Fruit fly (Drosophila melanogaster) whole organism, prepupa: Measurements from ENCODE around the gene PIG-F.
A peak's percentile ranks its signal among the peaks of the same experiment; 100 is the strongest.

Experiments used
- CG10631 ChIP-seq: fragments of 200-800 bp; sonication (Bioruptor generic); optimal IDR thresholded peaks from 2 replicates; lab custom pipeline; 2016; ENCODE audit warnings: missing biosample characterization, missing genetic modification characterization
- CG10669 ChIP-seq: fragments of 200-800 bp; sonication (Bioruptor generic); optimal IDR thresholded peaks from 3 replicates; lab custom pipeline; 2018; ENCODE audit warnings: missing biosample characterization, mild to moderate bottlenecking, missing genetic modification characterization, moderate library complexity
- CG11294 ChIP-seq: fragments of 200-800 bp; sonication (Bioruptor generic); IDR thresholded peaks from 2 replicates; pipeline ENCODE4 v1.3.6; 2022; ENCODE audit warnings: missing biosample characterization, missing genetic modification characterization
- CG11902 ChIP-seq: fragments of 200-800 bp; sonication (Bioruptor generic); optimal IDR thresholded peaks from 3 replicates; lab custom pipeline; 2016; ENCODE audit warnings: missing biosample characterization, missing genetic modification characterization
- CG15336 ChIP-seq: fragments of 200-800 bp; sonication (Bioruptor generic); IDR thresholded peaks from 2 replicates; pipeline ENCODE4 v1.3.6; 2022; ENCODE audit warnings: missing biosample characterization, missing genetic modification characterization
- CG1621 ChIP-seq: fragments of 200-800 bp; sonication (Bioruptor generic); optimal IDR thresholded peaks from 3 replicates; lab custom pipeline; 2018; ENCODE audit warnings: missing biosample characterization, mild to moderate bottlenecking, missing genetic modification characterization
- CG16779 ChIP-seq: fragments of 200-800 bp; sonication (Bioruptor generic); optimal IDR thresholded peaks from 3 replicates; lab custom pipeline; 2017; ENCODE audit warnings: missing biosample characterization, mild to moderate bottlenecking, missing genetic modification characterization
- CG3032 ChIP-seq: fragments of 200-800 bp; optimal IDR thresholded peaks from 2 replicates; lab custom pipeline; 2019; ENCODE audit warnings: missing biosample characterization, mild to moderate bottlenecking, missing genetic modification characterization, moderate library complexity
- CG31627 ChIP-seq: fragments of 200-800 bp; sonication (Bioruptor generic); optimal IDR thresholded peaks from 3 replicates; lab custom pipeline; 2016; ENCODE audit warnings: missing biosample characterization, missing genetic modification characterization
- CG34406 ChIP-seq: fragments of 200-800 bp; sonication (Bioruptor generic); optimal IDR thresholded peaks from 3 replicates; lab custom pipeline; 2016; ENCODE audit warnings: missing biosample characterization, missing genetic modification characterization
- CG4318 ChIP-seq: fragments of 200-800 bp; sonication (Bioruptor generic); optimal IDR thresholded peaks from 3 replicates; lab custom pipeline; 2017; ENCODE audit warnings: missing biosample characterization, mild to moderate bottlenecking, missing genetic modification characterization
- CG6163 ChIP-seq: fragments of 200-800 bp; sonication (Bioruptor generic); IDR thresholded peaks from 3 replicates; pipeline ENCODE4 v1.3.6; 2022; ENCODE audit warnings: missing biosample characterization, missing genetic modification characterization
- CG6792 ChIP-seq: fragments of 200-800 bp; sonication (Bioruptor generic); optimal IDR thresholded peaks from 3 replicates; lab custom pipeline; 2016; ENCODE audit warnings: missing biosample characterization, missing genetic modification characterization
- CG6854 ChIP-seq: fragments of 200-800 bp; sonication (Bioruptor generic); optimal IDR thresholded peaks from 2 replicates; lab custom pipeline; 2017; ENCODE audit warnings: missing biosample characterization, mild to moderate bottlenecking, missing genetic modification characterization
- CG7368 ChIP-seq: fragments of 200-800 bp; sonication (Bioruptor generic); optimal IDR thresholded peaks from 3 replicates; lab custom pipeline; 2016; ENCODE audit warnings: missing biosample characterization, missing genetic modification characterization
- CG8632 ChIP-seq: fragments of 200-800 bp; sonication (Bioruptor generic); optimal IDR thresholded peaks from 3 replicates; lab custom pipeline; 2016; ENCODE audit warnings: missing biosample characterization, missing genetic modification characterization
- CG9139 ChIP-seq: fragments of 200-800 bp; sonication (Bioruptor generic); optimal IDR thresholded peaks from 3 replicates; lab custom pipeline; 2017; ENCODE audit warnings: missing biosample characterization, mild to moderate bottlenecking, missing genetic modification characterization
- Eip75B ChIP-seq: fragments of 200-800 bp; sonication (Bioruptor generic); optimal IDR thresholded peaks from 3 replicates; lab custom pipeline; 2016; ENCODE audit warnings: missing biosample characterization, missing genetic modification characterization
- Eip78C ChIP-seq: fragments of 200-800 bp; sonication (Bioruptor generic); peaks from one replicate; lab custom pipeline; 2016; ENCODE audit warnings: missing biosample characterization, missing genetic modification characterization
- Eip93F ChIP-seq: fragments of 200-800 bp; sonication (Bioruptor generic); optimal IDR thresholded peaks from 2 replicates; lab custom pipeline; 2016; ENCODE audit warnings: missing biosample characterization, mild to moderate bottlenecking, missing genetic modification characterization
- Ets21C ChIP-seq: fragments of 200-800 bp; sonication (Bioruptor generic); optimal IDR thresholded peaks from 3 replicates; lab custom pipeline; 2016; ENCODE audit warnings: missing biosample characterization, missing genetic modification characterization
- Ets96B ChIP-seq: fragments of 200-800 bp; optimal IDR thresholded peaks from 2 replicates; lab custom pipeline; 2019; ENCODE audit warnings: missing biosample characterization, mild to moderate bottlenecking, missing genetic modification characterization, moderate library complexity
- Gug ChIP-seq: fragments of 200-800 bp; sonication (Bioruptor generic); IDR thresholded peaks from 2 replicates; pipeline ENCODE4 v1.3.6; 2022; ENCODE audit warnings: missing biosample characterization, missing genetic modification characterization
- Hr4 ChIP-seq: fragments of 200-800 bp; sonication (Bioruptor generic); optimal IDR thresholded peaks from 3 replicates; lab custom pipeline; 2016; ENCODE audit warnings: missing biosample characterization, missing genetic modification characterization
- Lpt ChIP-seq: fragments of 200-800 bp; sonication (Bioruptor generic); optimal IDR thresholded peaks from 3 replicates; lab custom pipeline; 2016; ENCODE audit warnings: missing biosample characterization, missing genetic modification characterization
- Met ChIP-seq: fragments of 200-800 bp; sonication (Bioruptor generic); optimal IDR thresholded peaks from 3 replicates; lab custom pipeline; 2016; ENCODE audit warnings: missing biosample characterization, missing genetic modification characterization
- OdsH ChIP-seq: fragments of 200-800 bp; sonication (Bioruptor generic); optimal IDR thresholded peaks from 3 replicates; lab custom pipeline; 2016; ENCODE audit warnings: missing biosample characterization, missing genetic modification characterization
- Smox ChIP-seq: fragments of 200-800 bp; sonication (Bioruptor generic); optimal IDR thresholded peaks from 3 replicates; lab custom pipeline; 2016; ENCODE audit warnings: missing biosample characterization, missing genetic modification characterization
- Sox102F ChIP-seq: fragments of 200-800 bp; sonication (Bioruptor generic); optimal IDR thresholded peaks from 2 replicates; lab custom pipeline; 2016; ENCODE audit warnings: missing biosample characterization, mild to moderate bottlenecking, missing genetic modification characterization
- Sox14 ChIP-seq: fragments of 200-800 bp; sonication (Bioruptor generic); optimal IDR thresholded peaks from 3 replicates; lab custom pipeline; 2016; ENCODE audit warnings: missing biosample characterization, missing genetic modification characterization
- acj6 ChIP-seq: fragments of 200-800 bp; sonication (Bioruptor generic); optimal IDR thresholded peaks from 3 replicates; lab custom pipeline; 2016; ENCODE audit warnings: missing biosample characterization, missing genetic modification characterization
- dac ChIP-seq: fragments of 200-800 bp; sonication (Bioruptor generic); optimal IDR thresholded peaks from 2 replicates; lab custom pipeline; 2017; ENCODE audit warnings: missing biosample characterization, mild to moderate bottlenecking, missing genetic modification characterization
- dsx ChIP-seq: fragments of 200-800 bp; optimal IDR thresholded peaks from 3 replicates; lab custom pipeline; 2019; ENCODE audit warnings: missing biosample characterization, mild to moderate bottlenecking, missing genetic modification characterization, moderate library complexity; ENCODE audit not compliant: poor library complexity, severe bottlenecking
- esn ChIP-seq: fragments of 200-800 bp; sonication (Bioruptor generic); optimal IDR thresholded peaks from 2 replicates; lab custom pipeline; 2016; ENCODE audit warnings: missing biosample characterization, mild to moderate bottlenecking, missing genetic modification characterization, moderate library complexity
- fd59A ChIP-seq: fragments of 200-800 bp; sonication (Bioruptor generic); optimal IDR thresholded peaks from 2 replicates; lab custom pipeline; 2017; ENCODE audit warnings: missing biosample characterization, mild to moderate bottlenecking, missing genetic modification characterization, missing genetic modification reagents
- fd85E ChIP-seq: fragments of 200-800 bp; sonication (Bioruptor generic); optimal IDR thresholded peaks from 3 replicates; lab custom pipeline; 2016; ENCODE audit warnings: missing biosample characterization, missing genetic modification characterization
- fkh ChIP-seq: fragments of 200-800 bp; sonication (Bioruptor generic); optimal IDR thresholded peaks from 3 replicates; lab custom pipeline; 2017; ENCODE audit warnings: missing biosample characterization, mild to moderate bottlenecking, missing genetic modification characterization, moderate library complexity
- net ChIP-seq: fragments of 200-800 bp; sonication (Bioruptor generic); optimal IDR thresholded peaks from 3 replicates; lab custom pipeline; 2016; ENCODE audit warnings: missing biosample characterization, missing genetic modification characterization
- pdm3 ChIP-seq: fragments of 200-800 bp; sonication (Bioruptor generic); optimal IDR thresholded peaks from 3 replicates; lab custom pipeline; 2016; ENCODE audit warnings: missing biosample characterization, missing genetic modification characterization
- spab ChIP-seq: fragments of 200-800 bp; sonication (Bioruptor generic); optimal IDR thresholded peaks from 2 replicates; lab custom pipeline; 2017; ENCODE audit warnings: missing biosample characterization, mild to moderate bottlenecking, missing genetic modification characterization, missing genetic modification reagents
- ss ChIP-seq, 2 experiments: fragments of 200-800 bp; sonication (Bioruptor generic); optimal IDR thresholded peaks; 2 replicates in 1 of 2; 3 replicates in 1 of 2; lab custom pipeline; 2017 to 2018; ENCODE audit warnings: mild to moderate bottlenecking in 2 of 2, missing biosample characterization in 2 of 2, missing genetic modification characterization in 2 of 2, moderate library complexity in 1 of 2
- topi ChIP-seq: fragments of 200-800 bp; sonication (Bioruptor generic); optimal IDR thresholded peaks from 3 replicates; lab custom pipeline; 2016; ENCODE audit warnings: missing biosample characterization, missing genetic modification characterization
- vri ChIP-seq: fragments of 200-800 bp; sonication (Bioruptor generic); optimal IDR thresholded peaks from 3 replicates; lab custom pipeline; 2016; ENCODE audit warnings: missing biosample characterization, mild to moderate bottlenecking, missing genetic modification characterization

PIG-F gene

DNA sequence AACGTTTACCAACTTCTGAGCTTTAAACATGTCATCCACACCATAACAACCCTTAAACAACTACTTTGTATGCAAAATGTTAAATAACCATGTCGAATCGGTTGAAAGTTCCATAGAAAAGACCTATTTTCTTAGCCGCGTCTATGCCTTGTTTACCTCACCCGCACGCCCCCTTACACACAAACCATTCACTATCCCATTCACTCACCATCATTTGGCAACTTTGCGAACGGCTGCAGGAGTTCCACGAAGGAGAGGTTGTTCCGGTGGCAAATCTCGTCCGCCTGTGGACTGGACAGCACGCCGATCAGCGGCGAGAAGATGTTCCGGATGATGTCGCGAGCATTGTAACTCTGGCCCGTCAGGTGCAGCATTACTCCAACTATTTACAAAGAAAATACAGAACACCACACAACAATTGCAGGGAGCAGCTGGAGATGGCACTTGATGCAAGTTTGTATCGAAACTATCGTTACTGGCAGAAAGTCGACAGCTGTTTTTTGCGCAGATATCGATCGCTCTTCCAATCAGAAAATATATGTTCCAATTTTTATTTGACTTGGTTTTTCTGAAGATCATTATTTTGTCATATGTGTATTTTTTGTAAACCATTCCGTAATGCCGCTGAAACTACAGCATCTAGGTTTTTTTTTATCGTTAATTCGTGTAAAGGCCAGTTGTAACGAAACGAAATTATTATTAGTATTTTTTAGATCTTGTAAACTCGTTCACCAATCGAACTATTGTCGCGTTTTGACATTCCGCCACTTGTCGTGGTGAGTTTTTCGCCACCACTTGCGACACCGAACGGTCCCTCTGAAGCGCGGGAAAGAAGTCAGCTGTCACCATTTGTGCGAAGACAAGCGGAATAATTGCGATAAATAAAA, 6.1 kb downstream of the PIG-F start, which contains the start of gene asf1 (continued):
- no peak for TF ChIP-seq CG9139 (GFP tag; lab: Kevin White, UChicago)
- TF ChIP-seq CG6854: no peak
- no peak for TF ChIP-seq CG16779 (tag; lab: Kevin White, UChicago)
- no peak for TF ChIP-seq CG34406
- no peak; the same call in 2 of the 3 replicates for TF ChIP-seq CG6163 (GFP tag; lab: Robert Waterston, UW)
- no peak for TF ChIP-seq CG4318
- no peak for TF ChIP-seq Lpt
- TF ChIP-seq CG7368 (GFP tag; lab: Kevin White, UChicago): no peak
- no peak for TF ChIP-seq Gug
- no peak for TF ChIP-seq topi
- peak; percentile 39 for TF ChIP-seq Eip78C
- TF ChIP-seq CG3032 (tag; lab: Kevin White, UChicago): no peak
- TF ChIP-seq CG6792 (GFP tag; lab: Kevin White, UChicago): no peak

DNA sequence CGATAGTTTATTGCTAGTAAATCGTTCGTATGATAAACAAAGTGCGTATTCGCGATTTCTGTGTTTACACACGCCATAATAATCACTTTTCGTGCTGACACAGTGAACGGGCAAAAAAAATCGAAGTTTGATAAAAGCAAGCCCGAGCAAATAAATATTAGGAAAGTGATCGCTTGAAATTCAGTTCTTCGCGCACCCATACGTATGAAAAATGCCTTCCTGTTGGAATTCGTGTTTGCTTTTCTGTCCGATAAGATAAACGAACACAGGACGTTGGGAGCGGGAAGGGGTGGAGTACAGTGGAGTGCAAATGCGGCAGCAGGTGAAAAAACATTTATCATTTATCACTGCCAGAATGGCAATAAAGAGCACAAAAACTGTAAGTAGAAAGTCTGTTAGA, 18.4 kb downstream of the PIG-F start:
- TF ChIP-seq CG15336 (GFP tag; lab: Robert Waterston, UW): no peak
- TF ChIP-seq esn: peak; percentile 17
- TF ChIP-seq vri (GFP tag; lab: Kevin White, UChicago): peak; percentile 81
- no peak for TF ChIP-seq Ets21C (GFP tag; lab: Kevin White, UChicago)
- TF ChIP-seq fkh (GFP tag; lab: Kevin White, UChicago): peak; percentile 94
- no peak for TF ChIP-seq Eip78C
- no peak for TF ChIP-seq Sox14
- no peak for TF ChIP-seq spab (GFP tag; lab: Kevin White, UChicago)
- no peak for TF ChIP-seq dac (GFP tag; lab: Kevin White, UChicago)
- no peak for TF ChIP-seq CG8632 (GFP tag; lab: Kevin White, UChicago)
- no peak for TF ChIP-seq CG6163 (GFP tag; lab: Robert Waterston, UW)
- TF ChIP-seq pdm3 (GFP tag; lab: Kevin White, UChicago): no peak
- no peak for TF ChIP-seq Smox (GFP tag; lab: Kevin White, UChicago)
- peak; percentile 8 for TF ChIP-seq Eip93F (GFP tag; lab: Kevin White, UChicago)
- no peak for TF ChIP-seq CG7368 (GFP tag; lab: Kevin White, UChicago)
- no peak for TF ChIP-seq fd85E (GFP tag; lab: Kevin White, UChicago)
- TF ChIP-seq dsx (GFP tag; lab: Kevin White, UChicago): no peak
- no peak for TF ChIP-seq CG11294 (GFP tag; lab: Robert Waterston, UW)
- no peak for TF ChIP-seq Eip75B (GFP tag; lab: Kevin White, UChicago)
- no peak for TF ChIP-seq CG4318
- TF ChIP-seq CG6854: peak; percentile 12
- TF ChIP-seq CG31627 (GFP tag; lab: Kevin White, UChicago): peak; percentile 13
- TF ChIP-seq Ets96B: no peak
- no peak for TF ChIP-seq fd59A (GFP tag; lab: Kevin White, UChicago)
- TF ChIP-seq Sox102F (GFP tag; lab: Kevin White, UChicago): no peak
- no peak for TF ChIP-seq Met (GFP tag; lab: Kevin White, UChicago)
- TF ChIP-seq CG10631 (GFP tag; lab: Kevin White, UChicago): no peak
- no peak for TF ChIP-seq OdsH

DNA sequence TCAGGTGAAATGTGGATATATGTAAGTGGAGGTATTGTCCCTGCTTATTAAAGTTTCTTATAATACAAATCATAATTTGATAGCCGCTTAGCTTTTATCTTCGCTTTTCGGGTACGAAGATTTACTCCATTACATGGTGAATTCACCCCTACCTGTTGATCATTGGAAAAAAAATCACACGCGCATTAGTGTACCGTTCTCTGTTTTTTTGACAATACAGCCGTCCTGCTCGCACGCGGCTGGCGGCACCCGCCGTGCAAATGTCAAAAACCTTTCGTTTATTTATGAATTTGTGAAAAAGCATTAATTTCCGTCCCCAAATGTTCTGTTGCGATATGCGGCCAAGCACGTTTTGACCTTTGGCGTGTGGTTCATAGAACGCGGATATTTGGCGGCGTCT, 19.6 kb downstream of the PIG-F start:
- no peak for TF ChIP-seq net
- TF ChIP-seq Met (GFP tag; lab: Kevin White, UChicago): no peak
- no peak for TF ChIP-seq fkh (GFP tag; lab: Kevin White, UChicago)
- TF ChIP-seq CG7368 (GFP tag; lab: Kevin White, UChicago): no peak
- TF ChIP-seq dac (GFP tag; lab: Kevin White, UChicago): no peak
- no peak for TF ChIP-seq CG6163 (GFP tag; lab: Robert Waterston, UW)
- no peak for TF ChIP-seq acj6 (GFP tag; lab: Kevin White, UChicago)
- no peak for TF ChIP-seq CG9139 (GFP tag; lab: Kevin White, UChicago)
- no peak for TF ChIP-seq esn
- TF ChIP-seq CG1621 (tag; lab: Kevin White, UChicago): no peak
- no peak for TF ChIP-seq Hr4 (GFP tag; lab: Kevin White, UChicago)
- TF ChIP-seq CG11294 (GFP tag; lab: Robert Waterston, UW): no peak
- TF ChIP-seq CG10669 (GFP tag; lab: Kevin White, UChicago): no peak
- no peak for TF ChIP-seq CG11902 (GFP tag; lab: Kevin White, UChicago)
- no peak for TF ChIP-seq ss (GFP tag; optimal IDR thresholded peaks at IDR 0.05; lab: Kevin White, UChicago)
